Worm (Caenorhabditis elegans): ENCODE results near the gene F58B3.4.

- no peak for TF ChIP-seq cog-1 (tag; optimal IDR thresholded peaks at IDR 0.05)
- TF ChIP-seq tab-1 (GFP tag; IDR thresholded peaks at IDR 0.05) = no peak
- TF ChIP-seq ztf-23 (GFP tag; IDR thresholded peaks at IDR 0.05) = no peak
- TF ChIP-seq klf-2 (GFP tag; conservative IDR thresholded peaks at IDR 0.05) = no peak
- TF ChIP-seq flt-1 (GFP tag; IDR thresholded peaks at IDR 0.05) = no peak
- TF ChIP-seq med-1 (GFP tag; optimal IDR thresholded peaks at IDR 0.05; ENCODE audit: insufficient read depth) = no peak
- no peak for TF ChIP-seq T22C8.4 (GFP tag; IDR thresholded peaks at IDR 0.05)
Measured at ce11 chrIV:11676054-11676453, 44.4 kb upstream of the F58B3.4 start, which contains the start of gene inx-9.
